Worm (Caenorhabditis elegans) whole organism, young adult: ENCODE results near the gene Y116F11B.13.

Experiments
- B0336.3 ChIP-seq: fragments of 200-800 bp; sonication (Bioruptor generic); IDR thresholded peaks from 2 replicates; pipeline ENCODE4 v1.3.6; 2022; ENCODE audit warnings: missing genetic modification characterization, missing compliant biosample characterization
- C17E4.6 ChIP-seq: fragments of 200-800 bp; sonication (Bioruptor generic); IDR thresholded peaks from 2 replicates; pipeline ENCODE4 v1.3.6; 2022; ENCODE audit warnings: missing genetic modification reagents, missing genetic modification characterization, missing compliant biosample characterization
- D2030.7 ChIP-seq: fragments of 200-800 bp; sonication (Bioruptor generic); IDR thresholded peaks from 2 replicates; pipeline ENCODE4 v1.3.6; 2022; ENCODE audit warnings: missing genetic modification reagents, missing genetic modification characterization, missing compliant biosample characterization
- F22D6.2 ChIP-seq: sonication (generic microtip); optimal IDR thresholded peaks from 2 replicates; lab custom pipeline; 2016; ENCODE audit warnings: mild to moderate bottlenecking, missing genetic modification characterization, missing compliant biosample characterization
- F33H1.4 ChIP-seq: fragments of 200-800 bp; sonication (Bioruptor generic); IDR thresholded peaks from 2 replicates; pipeline ENCODE4 v1.3.6; 2022; ENCODE audit warnings: missing genetic modification reagents, missing genetic modification characterization, missing compliant biosample characterization
- T07F8.4 ChIP-seq: sonication (generic microtip); optimal IDR thresholded peaks from 2 replicates; lab custom pipeline; 2016; ENCODE audit warnings: mild to moderate bottlenecking, missing genetic modification characterization, moderate library complexity, missing compliant biosample characterization
- Y53G8AR.9 ChIP-seq: fragments of 200-800 bp; sonication (Bioruptor generic); conservative IDR thresholded peaks from 2 replicates; pipeline ENCODE4 v1.3.6; 2022; ENCODE audit warnings: missing genetic modification reagents, missing genetic modification characterization, missing compliant biosample characterization
- Y56A3A.18 ChIP-seq: fragments of 200-800 bp; sonication (Bioruptor generic); IDR thresholded peaks from 2 replicates; pipeline ENCODE4 v1.3.6; 2022; ENCODE audit warnings: missing genetic modification reagents, missing genetic modification characterization, missing compliant biosample characterization
- ama-1 ChIP-seq, 3 experiments: fragments of 150-350 bp in 1 of 3; sonication (generic microtip) in 2 of 3; optimal IDR thresholded peaks; 2 replicates each; lab custom pipeline; 2014 to 2018; ENCODE audit warnings: missing biosample characterization in 2 of 3, missing genetic modification characterization in 2 of 3, missing genetic modification reagents in 2 of 3
- aptf-2 ChIP-seq: fragments of 200-800 bp; sonication (Bioruptor generic); conservative IDR thresholded peaks from 2 replicates; pipeline ENCODE4 v1.3.6; 2022; ENCODE audit warnings: missing genetic modification reagents, missing genetic modification characterization, missing compliant biosample characterization
- cebp-2 ChIP-seq: fragments of 200-800 bp; sonication (Bioruptor generic); IDR thresholded peaks from 2 replicates; pipeline ENCODE4 v1.3.6; 2022; ENCODE audit warnings: missing genetic modification characterization, missing compliant biosample characterization
- ceh-100 ChIP-seq: fragments of 200-800 bp; sonication (Bioruptor generic); IDR thresholded peaks from 2 replicates; pipeline ENCODE4 v1.3.6; 2022; ENCODE audit warnings: missing genetic modification reagents, missing genetic modification characterization, missing compliant biosample characterization
- die-1 ChIP-seq: sonication (generic microtip); optimal IDR thresholded peaks from 2 replicates; lab custom pipeline; 2016; ENCODE audit warnings: missing genotype, mild to moderate bottlenecking, missing genetic modification characterization, missing compliant biosample characterization
- dpl-1 ChIP-seq: fragments of 150-350 bp; optimal IDR thresholded peaks from 2 replicates; lab custom pipeline; 2014; ENCODE audit warnings: missing biosample characterization, missing genetic modification reagents, missing genetic modification characterization
- egrh-3 ChIP-seq: fragments of 200-800 bp; sonication (Bioruptor generic); IDR thresholded peaks from 2 replicates; pipeline ENCODE4 v1.3.6; 2022; ENCODE audit warnings: missing genetic modification reagents, missing genetic modification characterization, missing compliant biosample characterization
- fkh-3 ChIP-seq: sonication (generic microtip); optimal IDR thresholded peaks from 2 replicates; lab custom pipeline; 2016; ENCODE audit warnings: mild to moderate bottlenecking, missing genetic modification characterization, missing compliant biosample characterization
- gei-17 ChIP-seq: fragments of 200-800 bp; sonication (Bioruptor generic); optimal IDR thresholded peaks from 2 replicates; lab custom pipeline; 2018; ENCODE audit warnings: mild to moderate bottlenecking, missing genetic modification characterization, missing compliant biosample characterization
- him-1 ChIP-seq: sonication (generic microtip); optimal IDR thresholded peaks from 2 replicates; lab custom pipeline; 2016; ENCODE audit warnings: missing genotype, missing genetic modification reagents, missing genetic modification characterization, missing compliant biosample characterization
- hrde-1 ChIP-seq: sonication (generic microtip); optimal IDR thresholded peaks from 2 replicates; lab custom pipeline; 2016; ENCODE audit warnings: missing genetic modification characterization, mild to moderate bottlenecking, missing compliant biosample characterization, moderate library complexity, missing genotype, missing genetic modification reagents, borderline replicate concordance
- hsf-1 ChIP-seq: fragments of 200-800 bp; sonication (Bioruptor generic); IDR thresholded peaks from 2 replicates; pipeline ENCODE4 v1.3.6; 2022; ENCODE audit warnings: missing genetic modification reagents, missing genetic modification characterization, missing compliant biosample characterization
- let-526 ChIP-seq: fragments of 200-800 bp; sonication (Bioruptor generic); IDR thresholded peaks from 2 replicates; pipeline ENCODE4 v1.3.6; 2022; ENCODE audit warnings: missing genetic modification reagents, missing genetic modification characterization, missing compliant biosample characterization
- madf-10 ChIP-seq: sonication (generic microtip); optimal IDR thresholded peaks from 2 replicates; lab custom pipeline; 2016; ENCODE audit warnings: mild to moderate bottlenecking, missing genetic modification characterization, missing compliant biosample characterization
- madf-3 ChIP-seq: fragments of 200-800 bp; sonication (Bioruptor generic); IDR thresholded peaks from 2 replicates; pipeline ENCODE4 v1.3.6; 2022; ENCODE audit warnings: missing genetic modification reagents, missing genetic modification characterization, missing compliant biosample characterization
- madf-6 ChIP-seq: fragments of 200-800 bp; sonication (Bioruptor generic); IDR thresholded peaks from 2 replicates; pipeline ENCODE4 v1.3.6; 2022; ENCODE audit warnings: missing genetic modification reagents, missing genetic modification characterization, missing compliant biosample characterization
- mes-4 ChIP-seq: sonication (generic microtip); optimal IDR thresholded peaks from 2 replicates; lab custom pipeline; 2016; ENCODE audit warnings: missing genotype, missing genetic modification characterization, missing compliant biosample characterization
- nfya-2 ChIP-seq: fragments of 200-800 bp; sonication (Bioruptor generic); IDR thresholded peaks from 2 replicates; pipeline ENCODE4 v1.3.6; 2022; ENCODE audit warnings: missing genetic modification reagents, missing genetic modification characterization, missing compliant biosample characterization
- nfyb-1 ChIP-seq: fragments of 200-800 bp; sonication (Bioruptor generic); IDR thresholded peaks from 2 replicates; pipeline ENCODE4 v1.3.6; 2022; ENCODE audit warnings: missing genetic modification reagents, missing genetic modification characterization, missing compliant biosample characterization
- nhr-27 ChIP-seq: fragments of 200-800 bp; sonication (Bioruptor generic); optimal IDR thresholded peaks from 2 replicates; lab custom pipeline; 2018; ENCODE audit warnings: mild to moderate bottlenecking, missing genetic modification characterization, moderate library complexity, missing compliant biosample characterization
- nhr-80 ChIP-seq: sonication (generic microtip); optimal IDR thresholded peaks from 2 replicates; lab custom pipeline; 2016; ENCODE audit warnings: missing genetic modification characterization, missing compliant biosample characterization
- nhr-90 ChIP-seq: sonication (generic microtip); optimal IDR thresholded peaks from 2 replicates; lab custom pipeline; 2016; ENCODE audit warnings: missing genotype, mild to moderate bottlenecking, missing genetic modification characterization, missing compliant biosample characterization
- pbrm-1 ChIP-seq: fragments of 200-800 bp; sonication (Bioruptor generic); IDR thresholded peaks from 2 replicates; pipeline ENCODE4 v1.3.6; 2022; ENCODE audit warnings: missing genetic modification reagents, missing genetic modification characterization, missing compliant biosample characterization
- sea-2 ChIP-seq: fragments of 200-800 bp; sonication (Bioruptor generic); IDR thresholded peaks from 2 replicates; pipeline ENCODE4 v1.3.6; 2022; ENCODE audit warnings: missing genetic modification characterization, missing compliant biosample characterization
- snpc-3.4 ChIP-seq: sonication (generic microtip); optimal IDR thresholded peaks from 2 replicates; lab custom pipeline; 2017; ENCODE audit warnings: missing genetic modification characterization, mild to moderate bottlenecking, missing compliant biosample characterization, antibody characterized with exemption, moderate library complexity, missing genotype, missing genetic modification reagents
- tbx-9 ChIP-seq: sonication (generic microtip); optimal IDR thresholded peaks from 2 replicates; lab custom pipeline; 2016; ENCODE audit warnings: borderline replicate concordance, missing genetic modification characterization, inconsistent platforms, missing compliant biosample characterization
- ztf-26 ChIP-seq: sonication (generic microtip); optimal IDR thresholded peaks from 2 replicates; lab custom pipeline; 2017; ENCODE audit warnings: missing genetic modification characterization, missing compliant biosample characterization
- ztf-28 ChIP-seq: fragments of 200-800 bp; sonication (Bioruptor generic); IDR thresholded peaks from 2 replicates; pipeline ENCODE4 v1.3.6; 2022; ENCODE audit warnings: missing genetic modification reagents, missing genetic modification characterization, missing compliant biosample characterization

Y116F11B.13 gene

DNA sequence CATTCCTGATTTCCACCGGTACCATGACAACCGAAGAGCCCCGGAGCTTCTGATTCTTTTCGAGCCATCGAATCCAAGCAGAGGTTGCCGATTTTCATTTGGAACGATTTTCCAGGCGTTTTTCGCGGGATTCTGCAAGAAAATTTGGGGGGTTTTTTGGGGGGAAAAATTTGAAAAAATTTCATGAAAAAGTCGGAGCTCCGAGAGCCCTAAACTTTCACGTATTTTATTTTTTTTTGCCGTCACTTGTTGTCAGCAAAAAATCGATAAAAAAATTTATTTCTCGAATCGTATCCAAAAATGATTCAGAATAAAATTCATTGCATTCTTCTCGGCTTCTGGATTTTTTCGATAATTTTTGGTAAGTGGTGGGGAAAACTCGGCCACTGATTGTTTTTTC lies at the start of gene Y116F11B.13:
Gene Y116F11B.13 (plus strand): TSS at position 301 of the 400 bp plus-strand sequence.
- TF ChIP-seq hsf-1 (GFP tag; lab: Robert Waterston, UW) (no peak), madf-6 (GFP tag; lab: Robert Waterston, UW) (no peak), sea-2 (GFP tag; lab: Robert Waterston, UW) (no peak), gei-17 (GFP tag; lab: Kevin White, UChicago) (no peak), nhr-90 (tag; lab: Kevin White, UChicago) (no peak), snpc-3.4 (tag; lab: Kevin White, UChicago) (no peak), D2030.7 (no peak), madf-10 (tag; lab: Kevin White, UChicago) (no peak), him-1 (tag; lab: Kevin White, UChicago) (no peak), fkh-3 (tag; lab: Kevin White, UChicago) (no peak), cebp-2 (no peak), nfyb-1 (GFP tag; lab: Robert Waterston, UW) (no peak), F33H1.4 (GFP tag; lab: Robert Waterston, UW) (no peak), T07F8.4 (no peak), dpl-1 (GFP tag; lab: Kevin White, UChicago) (no peak), ztf-26 (no peak), madf-3 (GFP tag; lab: Robert Waterston, UW) (no peak), die-1 (tag; lab: Kevin White, UChicago) (no peak), C17E4.6 (GFP tag; lab: Robert Waterston, UW) (no peak), B0336.3 (GFP tag; lab: Robert Waterston, UW) (no peak)
- TF ChIP-seq, all 124 proteins: peak for 0

DNA sequence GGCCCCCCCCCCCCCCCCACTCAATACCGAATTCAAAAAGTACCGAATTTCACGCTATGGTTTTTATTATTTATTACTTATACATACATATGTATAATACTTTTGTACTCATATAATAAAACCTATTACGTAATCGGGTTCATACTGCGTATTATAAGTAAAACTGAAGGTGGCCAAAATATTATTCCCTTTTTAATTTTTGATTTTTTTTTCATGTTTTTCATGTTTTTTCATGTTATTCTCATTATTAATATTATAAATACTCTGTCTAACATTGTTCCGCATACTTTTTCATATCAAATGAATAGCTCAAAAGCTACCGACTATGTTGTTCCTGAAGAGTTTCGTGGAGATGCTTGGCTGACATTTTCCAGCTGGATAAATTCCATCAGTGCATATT lies 46.9 kb upstream of the Y116F11B.13 start, which contains the start of gene srw-38:
Gene srw-38 (plus strand): TSS at position 301 of the 400 bp plus-strand sequence.
- TF ChIP-seq nhr-27 (tag; lab: Kevin White, UChicago): no peak
- no peak for TF ChIP-seq nhr-90 (tag; lab: Kevin White, UChicago)
- TF ChIP-seq Y56A3A.18: no peak
- no peak for TF ChIP-seq ztf-28 (GFP tag; lab: Robert Waterston, UW)
- TF ChIP-seq aptf-2 (GFP tag; lab: Robert Waterston, UW): no peak
- no peak for TF ChIP-seq cebp-2
- TF ChIP-seq egrh-3: no peak
- TF ChIP-seq mes-4: no peak
- TF ChIP-seq hrde-1 (tag; lab: Kevin White, UChicago): no peak
- no peak for TF ChIP-seq Y53G8AR.9 (GFP tag; lab: Robert Waterston, UW)
- TF ChIP-seq ama-1 (optimal IDR thresholded peaks at IDR 0.05; lab: Kevin White, UChicago): no peak
- TF ChIP-seq ama-1 (GFP tag; optimal IDR thresholded peaks at IDR 0.05; lab: Kevin White, UChicago): no peak
- TF ChIP-seq F33H1.4 (GFP tag; lab: Robert Waterston, UW): no peak
- TF ChIP-seq tbx-9 (tag; lab: Kevin White, UChicago): no peak

- no peak for TF ChIP-seq F22D6.2 (tag; lab: Kevin White, UChicago)
- no peak for TF ChIP-seq die-1 (tag; lab: Kevin White, UChicago)
- TF ChIP-seq nhr-80 (tag; lab: Kevin White, UChicago): peak; percentile 53
- TF ChIP-seq, all 124 proteins: peak for 1
Measured at ce11 chrV:19845927-19846845, 36.8 kb upstream of the Y116F11B.13 start, which contains the start of gene Y116F11B.6. Gene Y116F11B.6 (minus strand): TSS chrV:19845977.

DNA sequence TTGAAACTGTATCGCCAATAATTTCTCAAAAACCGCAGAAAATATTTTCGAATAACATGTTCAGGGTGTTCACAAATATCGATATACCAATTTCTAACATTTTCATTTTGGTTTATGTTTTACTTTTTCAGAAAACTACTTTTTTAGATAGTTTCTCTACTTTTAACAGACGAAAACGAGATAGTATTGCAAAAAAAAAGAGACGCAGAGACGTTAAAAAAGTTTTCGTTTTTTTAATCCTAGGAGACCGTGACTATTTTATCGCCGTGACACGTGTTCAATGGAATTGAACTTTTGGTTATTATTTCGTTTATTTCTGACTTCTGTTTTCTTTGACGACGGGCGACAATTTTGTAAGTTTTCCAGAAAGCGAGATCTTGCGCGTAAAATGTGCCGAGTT lies 35.0 kb upstream of the Y116F11B.13 start, which contains the start of gene Y116F11B.7:
Gene Y116F11B.7 (plus strand): TSS at position 301 of the 400 bp plus-strand sequence.
- TF ChIP-seq nfya-2 (GFP tag; lab: Robert Waterston, UW) (no peak), fkh-3 (tag; lab: Kevin White, UChicago) (no peak), mes-4 (no peak), pbrm-1 (GFP tag; lab: Robert Waterston, UW) (no peak), ceh-100 (no peak), let-526 (GFP tag; lab: Robert Waterston, UW) (no peak)
